Fruit fly (Drosophila melanogaster) whole organism, embryonic: ENCODE measurements around the gene Sec61alpha.

ENCODE experiments used
- Atf3 ChIP-seq: fragments of 200-800 bp; sonication (Bioruptor generic); optimal IDR thresholded peaks from 3 replicates; lab custom pipeline; 2016; ENCODE audit warnings: missing biosample characterization, missing genetic modification characterization
- Bdp1 ChIP-seq: fragments of 200-800 bp; sonication (Bioruptor generic); optimal IDR thresholded peaks from 3 replicates; lab custom pipeline; 2016; ENCODE audit warnings: missing biosample characterization, missing genetic modification characterization
- Bteb2 ChIP-seq: fragments of 200-800 bp; sonication (Bioruptor generic); optimal IDR thresholded peaks from 2 replicates; lab custom pipeline; 2016; ENCODE audit warnings: missing biosample characterization, missing genetic modification characterization
- CG10654 ChIP-seq: fragments of 200-800 bp; sonication (Bioruptor generic); optimal IDR thresholded peaks from 2 replicates; lab custom pipeline; 2016; ENCODE audit warnings: missing biosample characterization, missing genetic modification characterization
- CG10959 ChIP-seq: fragments of 200-800 bp; sonication (Bioruptor generic); IDR thresholded peaks from 2 replicates; pipeline ENCODE4 v1.3.6; 2022; ENCODE audit warnings: missing biosample characterization, missing genetic modification characterization
- CG12236 ChIP-seq: fragments of 200-800 bp; sonication (Bioruptor generic); optimal IDR thresholded peaks from 2 replicates; lab custom pipeline; 2016; ENCODE audit warnings: missing biosample characterization, missing genetic modification characterization
- CG12744 ChIP-seq: fragments of 200-800 bp; sonication (Bioruptor generic); optimal IDR thresholded peaks from 2 replicates; lab custom pipeline; 2016; ENCODE audit warnings: missing biosample characterization, missing genetic modification characterization
- CG15073 ChIP-seq: fragments of 200-800 bp; sonication (Bioruptor generic); optimal IDR thresholded peaks from 2 replicates; lab custom pipeline; 2016; ENCODE audit warnings: missing biosample characterization, missing genetic modification characterization
- CG18011 ChIP-seq: fragments of 200-800 bp; sonication (Bioruptor generic); optimal IDR thresholded peaks from 2 replicates; lab custom pipeline; 2017; ENCODE audit warnings: missing biosample characterization, missing genetic modification characterization, mild to moderate bottlenecking, moderate library complexity, missing genotype
- CG18764 ChIP-seq: fragments of 200-800 bp; sonication (Bioruptor generic); optimal IDR thresholded peaks from 3 replicates; lab custom pipeline; 2016; ENCODE audit warnings: missing biosample characterization, missing genetic modification characterization
- CG30431 ChIP-seq: fragments of 200-800 bp; sonication (Bioruptor generic); optimal IDR thresholded peaks from 2 replicates; lab custom pipeline; 2017; ENCODE audit warnings: missing biosample characterization, missing genetic modification characterization
- CG3407 ChIP-seq: fragments of 200-800 bp; sonication (Bioruptor generic); optimal IDR thresholded peaks from 2 replicates; lab custom pipeline; 2018; ENCODE audit warnings: missing biosample characterization, mild to moderate bottlenecking, missing genetic modification characterization
- CG34376 ChIP-seq: fragments of 200-800 bp; sonication (Bioruptor generic); optimal IDR thresholded peaks from 2 replicates; lab custom pipeline; 2018; ENCODE audit warnings: missing biosample characterization, mild to moderate bottlenecking, missing genetic modification characterization
- CG6272 ChIP-seq: fragments of 200-800 bp; sonication (Bioruptor generic); IDR thresholded peaks from 2 replicates; pipeline ENCODE4 v1.3.6; 2022; ENCODE audit warnings: missing biosample characterization, missing genetic modification characterization
- CG7839 ChIP-seq: fragments of 200-800 bp; sonication (Bioruptor generic); optimal IDR thresholded peaks from 3 replicates; lab custom pipeline; 2018; ENCODE audit warnings: missing biosample characterization, mild to moderate bottlenecking, missing genetic modification characterization, moderate library complexity
- CG9932 ChIP-seq: fragments of 200-800 bp; sonication (Bioruptor generic); IDR thresholded peaks from 2 replicates; pipeline ENCODE4 v1.3.6; 2022; ENCODE audit warnings: missing biosample characterization, missing genetic modification characterization
- Dll ChIP-seq: fragments of 200-800 bp; sonication (Bioruptor generic); IDR thresholded peaks from 4 replicates; pipeline ENCODE4 v1.3.6; 2022; ENCODE audit warnings: missing biosample characterization, missing genetic modification characterization; ENCODE audit not compliant: partially characterized antibody
- Doc3 ChIP-seq: fragments of 200-800 bp; sonication (Bioruptor generic); IDR thresholded peaks from 3 replicates; pipeline ENCODE4 v1.3.6; 2022; ENCODE audit warnings: missing biosample characterization, missing genetic modification characterization; ENCODE audit not compliant: partially characterized antibody
- Ets97D ChIP-seq: fragments of 200-800 bp; sonication (Bioruptor generic); optimal IDR thresholded peaks from 3 replicates; lab custom pipeline; 2016; ENCODE audit warnings: missing biosample characterization, missing genetic modification characterization
- Gsc ChIP-seq: fragments of 200-800 bp; sonication (Bioruptor generic); IDR thresholded peaks from 2 replicates; pipeline ENCODE4 v1.3.6; 2022; ENCODE audit warnings: missing biosample characterization, missing genetic modification characterization
- Gug ChIP-seq: fragments of 200-800 bp; sonication (Bioruptor generic); IDR thresholded peaks from 4 replicates; pipeline ENCODE4 v1.3.6; 2022; ENCODE audit warnings: missing biosample characterization, missing genetic modification characterization
- HLH3B ChIP-seq: fragments of 200-800 bp; sonication (Bioruptor generic); IDR thresholded peaks from 2 replicates; pipeline ENCODE4 v1.3.6; 2022; ENCODE audit warnings: missing biosample characterization, missing genetic modification characterization
- HLH54F ChIP-seq: fragments of 200-800 bp; sonication (Bioruptor generic); optimal IDR thresholded peaks from 3 replicates; lab custom pipeline; 2016; ENCODE audit warnings: missing biosample characterization, missing genetic modification characterization
- HmgD ChIP-seq: fragments of 200-800 bp; sonication (Bioruptor generic); optimal IDR thresholded peaks from 3 replicates; lab custom pipeline; 2016; ENCODE audit warnings: missing biosample characterization, missing genetic modification characterization
- MESR4 ChIP-seq: fragments of 200-800 bp; sonication (Bioruptor generic); optimal IDR thresholded peaks from 2 replicates; lab custom pipeline; 2018; ENCODE audit warnings: missing biosample characterization, mild to moderate bottlenecking, missing genetic modification characterization, moderate library complexity
- Optix ChIP-seq: fragments of 200-800 bp; sonication (Bioruptor generic); IDR thresholded peaks from 3 replicates; pipeline ENCODE4 v1.3.6; 2022; ENCODE audit warnings: missing biosample characterization, missing genetic modification characterization
- Taf1 ChIP-seq: fragments of 200-800 bp; sonication (Bioruptor generic); IDR thresholded peaks from 2 replicates; pipeline ENCODE4 v1.3.6; 2022; ENCODE audit warnings: missing biosample characterization, missing genetic modification characterization
- Usf ChIP-seq: fragments of 200-800 bp; sonication (Bioruptor generic); optimal IDR thresholded peaks from 2 replicates; lab custom pipeline; 2017; ENCODE audit warnings: missing genotype, missing biosample characterization, missing genetic modification characterization
- abd-A ChIP-seq: fragments of 200-800 bp; sonication (Bioruptor generic); optimal IDR thresholded peaks from 3 replicates; lab custom pipeline; 2019; ENCODE audit warnings: missing biosample characterization, mild to moderate bottlenecking, missing genetic modification characterization, moderate library complexity
- al ChIP-seq: fragments of 200-800 bp; sonication (Bioruptor generic); IDR thresholded peaks from 2 replicates; pipeline ENCODE4 v1.3.6; 2022; ENCODE audit warnings: missing biosample characterization, missing genetic modification characterization
- ara ChIP-seq: fragments of 200-800 bp; sonication (Bioruptor generic); IDR thresholded peaks from 2 replicates; pipeline ENCODE4 v1.3.6; 2022; ENCODE audit warnings: missing biosample characterization, missing genetic modification characterization
- bowl ChIP-seq: fragments of 200-800 bp; sonication (Bioruptor generic); IDR thresholded peaks from 2 replicates; pipeline ENCODE4 v1.3.6; 2022; ENCODE audit warnings: missing biosample characterization, missing genetic modification characterization
- btn ChIP-seq: fragments of 200-800 bp; sonication (Bioruptor generic); optimal IDR thresholded peaks from 2 replicates; lab custom pipeline; 2016; ENCODE audit warnings: missing biosample characterization, missing genetic modification characterization
- corto ChIP-seq: fragments of 200-800 bp; sonication (Bioruptor generic); optimal IDR thresholded peaks from 2 replicates; lab custom pipeline; 2016; ENCODE audit warnings: missing biosample characterization, mild to moderate bottlenecking, missing genetic modification characterization, moderate library complexity
- emc ChIP-seq: fragments of 200-800 bp; sonication (Bioruptor generic); optimal IDR thresholded peaks from 2 replicates; lab custom pipeline; 2016; ENCODE audit warnings: missing biosample characterization, missing genetic modification characterization
- grn ChIP-seq: fragments of 200-800 bp; sonication (Bioruptor generic); optimal IDR thresholded peaks from 3 replicates; lab custom pipeline; 2017; ENCODE audit warnings: missing biosample characterization, missing genetic modification characterization
- jigr1 ChIP-seq: fragments of 200-800 bp; sonication (Bioruptor generic); IDR thresholded peaks from 3 replicates; pipeline ENCODE4 v1.3.6; 2022; ENCODE audit warnings: missing biosample characterization, missing genetic modification characterization
- lilli ChIP-seq: fragments of 200-800 bp; sonication (Bioruptor generic); optimal IDR thresholded peaks from 3 replicates; lab custom pipeline; 2016; ENCODE audit warnings: missing biosample characterization, missing genetic modification characterization
- lov ChIP-seq, 2 experiments: fragments of 200-800 bp in 1 of 2; fragments of >200 bp in 1 of 2; sonication (Bioruptor generic) in 1 of 2; IDR thresholded peaks in 1 of 2; optimal IDR thresholded peaks in 1 of 2; 2 replicates in 1 of 2; 3 replicates in 1 of 2; pipeline versions ENCODE4 v1.3.6 to Lab custom; 2017 to 2022; ENCODE audit warnings: missing biosample characterization in 1 of 2, missing genetic modification characterization in 1 of 2
- mam ChIP-seq: fragments of 200-800 bp; sonication (Bioruptor generic); optimal IDR thresholded peaks from 3 replicates; lab custom pipeline; 2016; ENCODE audit warnings: missing biosample characterization, missing genetic modification characterization
- odd ChIP-seq: fragments of 200-800 bp; sonication (Bioruptor generic); optimal IDR thresholded peaks from 2 replicates; lab custom pipeline; 2017; ENCODE audit warnings: missing biosample characterization, mild to moderate bottlenecking, missing genetic modification characterization
- rib ChIP-seq: fragments of 200-800 bp; sonication (Bioruptor generic); IDR thresholded peaks from 2 replicates; pipeline ENCODE4 v1.3.6; 2022; ENCODE audit warnings: missing biosample characterization, missing genetic modification characterization
- sna ChIP-seq: fragments of 200-800 bp; sonication (Bioruptor generic); IDR thresholded peaks from 2 replicates; pipeline ENCODE4 v1.3.6; 2022; ENCODE audit warnings: missing biosample characterization, missing genetic modification characterization; ENCODE audit not compliant: partially characterized antibody
- sqz ChIP-seq: fragments of 200-800 bp; sonication (Bioruptor generic); optimal IDR thresholded peaks from 3 replicates; lab custom pipeline; 2018; ENCODE audit warnings: missing biosample characterization, mild to moderate bottlenecking, missing genetic modification characterization
- stwl ChIP-seq: fragments of 200-800 bp; sonication (Bioruptor generic); optimal IDR thresholded peaks from 3 replicates; lab custom pipeline; 2018; ENCODE audit warnings: missing biosample characterization, mild to moderate bottlenecking, missing genetic modification characterization, moderate library complexity
- tna ChIP-seq: fragments of 200-800 bp; sonication (Bioruptor generic); IDR thresholded peaks from 2 replicates; pipeline ENCODE4 v1.3.6; 2022; ENCODE audit warnings: missing biosample characterization, missing genetic modification characterization; ENCODE audit not compliant: partially characterized antibody
- unc-4 ChIP-seq: fragments of 200-800 bp; sonication (Bioruptor generic); IDR thresholded peaks from 2 replicates; pipeline ENCODE4 v1.3.6; 2022; ENCODE audit warnings: missing biosample characterization, missing genetic modification characterization; ENCODE audit not compliant: partially characterized antibody
- wek ChIP-seq: fragments of 200-800 bp; sonication (Bioruptor generic); optimal IDR thresholded peaks from 3 replicates; lab custom pipeline; 2018; ENCODE audit warnings: missing biosample characterization, mild to moderate bottlenecking, missing genetic modification characterization, moderate library complexity

Sec61alpha gene

dm6 chr2L:6473076-6474037 is 7.0 kb downstream of the Sec61alpha start, which contains the start of gene mmy (continued):
- TF ChIP-seq CG10654 (GFP tag; lab: Kevin White, UChicago) (no peak), ara (no peak), HLH3B (GFP tag; lab: Robert Waterston, UW) (peak; percentile 34; the same call in 1 of the 2 replicates), CG12236 (no peak), tna (GFP tag; lab: Robert Waterston, UW) (peak; percentile 68; the same call in 1 of the 2 replicates), bowl (GFP tag; lab: Robert Waterston, UW) (no peak), Bdp1 (GFP tag; lab: Kevin White, UChicago) (peak; percentile 41), odd (peak; percentile 61), unc-4 (peak; percentile 38; the same call in 1 of the 2 replicates), CG34376 (peak; percentile 98), emc (GFP tag; lab: Kevin White, UChicago) (no peak), sna (GFP tag; lab: Robert Waterston, UW) (peak; percentile 52; the same call in 1 of the 2 replicates), sqz (GFP tag; lab: Kevin White, UChicago) (peak; percentile 98), btn (GFP tag; lab: Kevin White, UChicago) (peak; percentile 41), Gug (GFP tag; lab: Robert Waterston, UW) (0 out of 4 replicates have a peak, but pooled peaks have one; percentile 8), CG18764 (GFP tag; lab: Kevin White, UChicago) (no peak), Optix (GFP tag; lab: Robert Waterston, UW) (no peak), CG30431 (peak; percentile 3), jigr1 (GFP tag; lab: Robert Waterston, UW) (no peak; the same call in 2 of the 3 replicates), Dll (GFP tag; lab: Robert Waterston, UW) (peak; percentile 52; the same call in 1 of the 4 replicates), CG3407 (GFP tag; lab: Kevin White, UChicago) (no peak), CG10959 (GFP tag; lab: Robert Waterston, UW) (no peak), CG9932 (GFP tag; lab: Robert Waterston, UW) (peak; percentile 5; the same call in 1 of the 2 replicates), CG18011 (GFP tag; lab: Kevin White, UChicago) (no peak), Bteb2 (no peak), abd-A (tag; lab: Kevin White, UChicago) (peak; percentile 56), Taf1 (GFP tag; lab: Robert Waterston, UW) (no peak), al (GFP tag; lab: Robert Waterston, UW) (no peak; the same call in 1 of the 2 replicates), wek (GFP tag; lab: Kevin White, UChicago) (peak; percentile 27), CG6272 (GFP tag; lab: Robert Waterston, UW) (no peak), CG12744 (no peak), stwl (tag; lab: Kevin White, UChicago) (peak; percentile 67), CG15073 (GFP tag; lab: Kevin White, UChicago) (no peak), mam (peak; percentile 19), grn (GFP tag; lab: Kevin White, UChicago) (peak; percentile 72), Usf (GFP tag; lab: Kevin White, UChicago) (no peak), Gsc (GFP tag; lab: Robert Waterston, UW) (no peak), Atf3 (no peak), Ets97D (GFP tag; lab: Kevin White, UChicago) (no peak), HLH54F (GFP tag; lab: Kevin White, UChicago) (peak; percentile 32), Doc3 (GFP tag; lab: Robert Waterston, UW) (no peak), lilli (GFP tag; lab: Kevin White, UChicago) (peak; percentile 15), HmgD (peak; percentile 69), corto (GFP tag; lab: Kevin White, UChicago) (no peak), CG7839 (tag; lab: Kevin White, UChicago) (peak; percentile 74), MESR4 (GFP tag; lab: Kevin White, UChicago) (peak; percentile 97), lov (optimal IDR thresholded peaks at IDR 0.05; lab: Kevin White, UChicago) (no peak), lov (GFP tag; IDR thresholded peaks at IDR 0.05; lab: Robert Waterston, UW) (no peak), rib (GFP tag; lab: Robert Waterston, UW) (peak; percentile 39; the same call in 1 of the 2 replicates)
